Worm (Caenorhabditis elegans) whole organism, L4 larva: ENCODE results near the gene F44A2.7.

Source experiments
- D1046.2 ChIP-seq: fragments of 200-800 bp; sonication (Bioruptor generic); IDR thresholded peaks from 2 replicates; pipeline ENCODE4 v1.3.6; 2022; ENCODE audit warnings: missing genetic modification characterization, missing compliant biosample characterization
- F10B5.3 ChIP-seq: sonication (generic microtip); optimal IDR thresholded peaks from 2 replicates; lab custom pipeline; 2016; ENCODE audit warnings: mild to moderate bottlenecking, missing genetic modification characterization, missing compliant biosample characterization
- T20F7.1 ChIP-seq: fragments of 200-800 bp; sonication (Bioruptor generic); optimal IDR thresholded peaks from 2 replicates; lab custom pipeline; 2018; ENCODE audit warnings: mild to moderate bottlenecking, missing genetic modification characterization, missing compliant biosample characterization
- T26A8.4 ChIP-seq: fragments of 200-800 bp; sonication (Bioruptor generic); IDR thresholded peaks from 2 replicates; pipeline ENCODE4 v1.3.6; 2022; ENCODE audit warnings: missing genetic modification characterization, missing compliant biosample characterization
- Y105C5A.15 ChIP-seq: fragments of 200-800 bp; sonication (Bioruptor generic); IDR thresholded peaks from 2 replicates; pipeline ENCODE4 v1.3.6; 2022; ENCODE audit warnings: missing genetic modification characterization, missing compliant biosample characterization
- Y48G9A.11 ChIP-seq: fragments of 200-800 bp; sonication (Bioruptor generic); IDR thresholded peaks from 2 replicates; pipeline ENCODE4 v1.3.6; 2022; ENCODE audit warnings: missing genetic modification reagents, missing genetic modification characterization, missing compliant biosample characterization
- Y75B8A.6 ChIP-seq: fragments of 200-800 bp; sonication (Bioruptor generic); IDR thresholded peaks from 2 replicates; pipeline ENCODE4 v1.3.6; 2022; ENCODE audit warnings: missing genetic modification reagents, missing genetic modification characterization, missing compliant biosample characterization
- aha-1 ChIP-seq: fragments of 150-350 bp; peaks from one replicate; lab custom pipeline; 2014; ENCODE audit warnings: missing biosample characterization, missing genetic modification characterization
- ama-1 ChIP-seq: fragments of 150-350 bp; optimal IDR thresholded peaks from 2 replicates; lab custom pipeline; 2014; ENCODE audit warnings: inconsistent platforms, mixed read lengths
- arid-1 ChIP-seq: fragments of 200-800 bp; sonication (Bioruptor generic); conservative IDR thresholded peaks from 2 replicates; pipeline ENCODE4 v1.3.6; 2022; ENCODE audit warnings: missing genetic modification reagents, missing genetic modification characterization, missing compliant biosample characterization
- attf-4 ChIP-seq: sonication (generic microtip); optimal IDR thresholded peaks from 3 replicates; lab custom pipeline; 2017; ENCODE audit warnings: missing biosample characterization, missing genetic modification characterization
- ceh-20 ChIP-seq: fragments of 200-800 bp; sonication (Bioruptor generic); IDR thresholded peaks from 2 replicates; pipeline ENCODE4 v1.3.6; 2022; ENCODE audit warnings: missing genetic modification reagents, missing genetic modification characterization, missing compliant biosample characterization
- ceh-82 ChIP-seq: sonication (generic microtip); optimal IDR thresholded peaks from 2 replicates; lab custom pipeline; 2017; ENCODE audit warnings: missing biosample characterization, missing genetic modification characterization
- ctbp-1 ChIP-seq: fragments of 200-800 bp; sonication (Bioruptor generic); IDR thresholded peaks from 2 replicates; pipeline ENCODE4 v1.3.6; 2022; ENCODE audit warnings: missing genetic modification reagents, missing genetic modification characterization, missing compliant biosample characterization
- daf-19 ChIP-seq: fragments of 200-800 bp; sonication (Bioruptor generic); conservative IDR thresholded peaks from 2 replicates; pipeline ENCODE4 v1.3.6; 2022; ENCODE audit warnings: missing genetic modification characterization, missing compliant biosample characterization
- dmd-6 ChIP-seq: fragments of 200-800 bp; sonication (Bioruptor generic); IDR thresholded peaks from 2 replicates; pipeline ENCODE4 v1.3.6; 2022; ENCODE audit warnings: missing genetic modification reagents, missing genetic modification characterization, missing compliant biosample characterization
- dmd-9 ChIP-seq: fragments of 200-800 bp; sonication (Bioruptor generic); IDR thresholded peaks from 2 replicates; pipeline ENCODE4 v1.3.6; 2022; ENCODE audit warnings: missing genetic modification reagents, missing genetic modification characterization, missing compliant biosample characterization
- dve-1 ChIP-seq: sonication (generic microtip); optimal IDR thresholded peaks from 2 replicates; lab custom pipeline; 2017; ENCODE audit warnings: antibody characterized with exemption, mild to moderate bottlenecking, missing genetic modification characterization, missing compliant biosample characterization; ENCODE audit not compliant: insufficient read depth
- egl-27 ChIP-seq: sonication (generic microtip); optimal IDR thresholded peaks from 3 replicates; lab custom pipeline; 2017; ENCODE audit warnings: missing biosample characterization, missing genetic modification reagents, missing genetic modification characterization
- egl-43 ChIP-seq: fragments of 200-800 bp; sonication (Bioruptor generic); IDR thresholded peaks from 2 replicates; pipeline ENCODE4 v1.3.6; 2022; ENCODE audit warnings: missing genetic modification reagents, missing genetic modification characterization, missing compliant biosample characterization
- fos-1 ChIP-seq: fragments of 150-350 bp; optimal IDR thresholded peaks from 2 replicates; lab custom pipeline; 2014; ENCODE audit warnings: missing biosample characterization, missing genetic modification characterization
- hmg-1.1 ChIP-seq: fragments of 200-800 bp; sonication (Bioruptor generic); IDR thresholded peaks from 2 replicates; pipeline ENCODE4 v1.3.6; 2022; ENCODE audit warnings: missing genetic modification reagents, missing genetic modification characterization, missing compliant biosample characterization
- lim-7 ChIP-seq: fragments of 200-800 bp; sonication (Bioruptor generic); IDR thresholded peaks from 2 replicates; pipeline ENCODE4 v1.3.6; 2022; ENCODE audit warnings: missing genetic modification characterization, missing compliant biosample characterization
- lin-1 ChIP-seq: fragments of 200-800 bp; sonication (Bioruptor generic); IDR thresholded peaks from 2 replicates; pipeline ENCODE4 v1.3.6; 2022; ENCODE audit warnings: missing genetic modification reagents, missing genetic modification characterization, missing compliant biosample characterization
- lin-15B ChIP-seq: fragments of 150-350 bp; sonication (generic microtip); optimal IDR thresholded peaks from 3 replicates; lab custom pipeline; 2014; ENCODE audit warnings: missing biosample characterization, missing genetic modification characterization
- lin-29 ChIP-seq: fragments of 200-800 bp; sonication (Bioruptor generic); IDR thresholded peaks from 2 replicates; pipeline ENCODE4 v1.3.6; 2022; ENCODE audit warnings: missing genetic modification reagents, missing genetic modification characterization, missing compliant biosample characterization
- lin-38 ChIP-seq: fragments of 200-800 bp; sonication (Bioruptor generic); IDR thresholded peaks from 2 replicates; pipeline ENCODE4 v1.3.6; 2022; ENCODE audit warnings: missing genetic modification reagents, missing genetic modification characterization, missing compliant biosample characterization
- madf-9 ChIP-seq: fragments of 200-800 bp; sonication (Bioruptor generic); conservative IDR thresholded peaks from 2 replicates; pipeline ENCODE4 v1.3.6; 2022; ENCODE audit warnings: missing genetic modification reagents, missing genetic modification characterization, missing compliant biosample characterization
- mxl-2 ChIP-seq: fragments of 200-800 bp; sonication (Bioruptor generic); conservative IDR thresholded peaks from 2 replicates; pipeline ENCODE4 v1.3.6; 2022; ENCODE audit warnings: missing genetic modification reagents, missing genetic modification characterization, missing compliant biosample characterization
- nhr-102 ChIP-seq: sonication (generic microtip); optimal IDR thresholded peaks from 2 replicates; lab custom pipeline; 2016; ENCODE audit warnings: mild to moderate bottlenecking, missing genetic modification characterization, moderate library complexity, missing compliant biosample characterization
- nhr-28 ChIP-seq: fragments of 150-350 bp; optimal IDR thresholded peaks from 2 replicates; lab custom pipeline; 2014; ENCODE audit warnings: missing biosample characterization, missing genetic modification characterization
- nhr-42 ChIP-seq: fragments of 200-800 bp; sonication (Bioruptor generic); IDR thresholded peaks from 2 replicates; pipeline ENCODE4 v1.3.6; 2022; ENCODE audit warnings: missing genetic modification characterization, missing compliant biosample characterization
- pha-4 ChIP-seq, 2 experiments: fragments of 150-350 bp in 1 of 2; fragments of 200-800 bp in 1 of 2; sonication (Bioruptor generic) in 1 of 2; IDR thresholded peaks in 1 of 2; optimal IDR thresholded peaks in 1 of 2; 2 replicates each; pipeline versions ENCODE4 v1.3.6 to Lab custom; 2014 to 2022; ENCODE audit warnings: missing genetic modification characterization in 2 of 2, missing genetic modification reagents in 2 of 2, missing biosample characterization in 1 of 2, missing compliant biosample characterization in 1 of 2
- php-3 ChIP-seq: fragments of 200-800 bp; sonication (Bioruptor generic); IDR thresholded peaks from 2 replicates; pipeline ENCODE4 v1.3.6; 2022; ENCODE audit warnings: missing genetic modification reagents, missing genetic modification characterization, missing compliant biosample characterization
- saeg-2 ChIP-seq: fragments of 200-800 bp; sonication (Bioruptor generic); IDR thresholded peaks from 2 replicates; pipeline ENCODE4 v1.3.6; 2022; ENCODE audit warnings: missing genetic modification reagents, missing genetic modification characterization, missing compliant biosample characterization
- snpc-1.2 ChIP-seq: fragments of 200-800 bp; sonication (Bioruptor generic); IDR thresholded peaks from 2 replicates; pipeline ENCODE4 v1.3.6; 2022; ENCODE audit warnings: missing genetic modification reagents, missing genetic modification characterization, missing compliant biosample characterization
- spr-3 ChIP-seq: fragments of 200-800 bp; sonication (Bioruptor generic); optimal IDR thresholded peaks from 2 replicates; lab custom pipeline; 2018; ENCODE audit warnings: mild to moderate bottlenecking, missing genetic modification characterization, missing compliant biosample characterization
- tra-1 ChIP-seq: fragments of 200-800 bp; sonication (Bioruptor generic); IDR thresholded peaks from 2 replicates; pipeline ENCODE4 v1.3.6; 2022; ENCODE audit warnings: missing genetic modification reagents, missing genetic modification characterization, missing compliant biosample characterization
- unc-62 ChIP-seq, 3 experiments: fragments of 150-350 bp in 1 of 3; sonication (generic microtip); optimal IDR thresholded peaks in 2 of 3; peaks in 1 of 3; 1 replicate in 1 of 3; 2 replicates in 2 of 3; lab custom pipeline; 2014 to 2017; ENCODE audit warnings: missing biosample characterization in 3 of 3, missing genetic modification characterization in 3 of 3, missing genetic modification reagents in 3 of 3, missing genotype in 1 of 3
- vab-7 ChIP-seq: fragments of 200-800 bp; sonication (Bioruptor generic); IDR thresholded peaks from 2 replicates; pipeline ENCODE4 v1.3.6; 2022; ENCODE audit warnings: missing genetic modification reagents, missing genetic modification characterization, missing compliant biosample characterization
- zfp-2 ChIP-seq: sonication (generic microtip); optimal IDR thresholded peaks from 2 replicates; lab custom pipeline; 2016; ENCODE audit warnings: mild to moderate bottlenecking, missing genetic modification characterization, missing compliant biosample characterization
- zfp-3 ChIP-seq: fragments of 200-800 bp; sonication (Bioruptor generic); conservative IDR thresholded peaks from 2 replicates; pipeline ENCODE4 v1.3.6; 2022; ENCODE audit warnings: missing genetic modification reagents, missing genetic modification characterization, missing compliant biosample characterization
- zip-11 ChIP-seq: fragments of 200-800 bp; sonication (Bioruptor generic); IDR thresholded peaks from 2 replicates; pipeline ENCODE4 v1.3.6; 2022; ENCODE audit warnings: missing genetic modification characterization, missing compliant biosample characterization

F44A2.7 gene

DNA sequence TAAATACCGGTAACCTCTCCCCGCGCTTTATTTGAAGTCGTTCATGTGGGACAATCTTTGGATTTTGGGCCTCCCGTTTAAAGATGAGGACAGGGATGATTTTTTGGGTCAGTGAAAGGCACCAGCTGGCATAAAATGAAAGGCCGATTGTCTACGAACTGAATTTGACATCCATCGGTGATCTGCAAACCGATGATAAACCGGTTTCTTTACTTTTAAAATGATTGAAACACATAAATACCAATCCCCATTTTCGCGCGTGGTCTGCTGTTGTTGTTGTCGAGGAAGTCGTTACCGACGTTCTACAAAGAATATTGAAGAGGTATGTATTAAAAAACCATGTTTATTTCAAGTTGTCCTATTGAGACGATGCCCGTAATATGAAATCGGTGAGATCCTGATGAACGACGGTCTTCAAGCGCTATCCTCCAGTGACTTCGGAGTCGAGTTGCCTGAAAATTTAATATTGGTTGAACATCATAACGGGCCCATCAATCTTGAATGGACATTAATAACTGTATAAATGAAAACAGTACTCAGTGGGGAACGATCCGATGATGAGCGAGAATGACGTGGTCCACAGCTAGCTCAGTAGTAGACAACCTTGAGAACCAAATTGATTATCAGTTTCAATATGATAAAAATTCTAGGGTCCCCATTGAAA, 21.8 kb downstream of the F44A2.7 start:
- peak; percentile 9 for TF ChIP-seq dve-1 (tag; lab: Kevin White, UChicago)
- peak; percentile 79; the same call in 1 of the 2 replicates for TF ChIP-seq saeg-2 (GFP tag; lab: Robert Waterston, UW)
- TF ChIP-seq fos-1 (tag; lab: Kevin White, UChicago), result peak; percentile 37
- TF ChIP-seq Y105C5A.15, result 0 out of 2 replicates have a peak, but pooled peaks have one; percentile 9
- peak; percentile 64 for TF ChIP-seq ctbp-1 (GFP tag; lab: Robert Waterston, UW)
- peak; percentile 96 for TF ChIP-seq aha-1 (tag; lab: Kevin White, UChicago)
- no peak for TF ChIP-seq nhr-28 (tag; lab: Kevin White, UChicago)
- no peak for TF ChIP-seq nhr-102 (tag; lab: Kevin White, UChicago)
- TF ChIP-seq dmd-6, result peak; percentile 28; the same call in 1 of the 2 replicates
- TF ChIP-seq lin-1 (GFP tag; lab: Robert Waterston, UW), result peak; percentile 21
- TF ChIP-seq egl-27, result no peak
- no peak for TF ChIP-seq Y75B8A.6 (GFP tag; lab: Robert Waterston, UW)
- TF ChIP-seq snpc-1.2 (GFP tag; lab: Robert Waterston, UW), result peak; percentile 69
- TF ChIP-seq hmg-1.1, result peak; percentile 59
- 0 out of 2 replicates have a peak, but pooled peaks have one; percentile 33 for TF ChIP-seq zip-11 (GFP tag; lab: Robert Waterston, UW)
- TF ChIP-seq zfp-3 (GFP tag; lab: Robert Waterston, UW), result peak; percentile 84
- TF ChIP-seq lin-15B (tag; lab: Kevin White, UChicago), result no peak
- peak; percentile 56; the same call in 1 of the 2 replicates for TF ChIP-seq dmd-9 (GFP tag; lab: Robert Waterston, UW)
- TF ChIP-seq pha-4 (GFP tag; IDR thresholded peaks at IDR 0.05; lab: Robert Waterston, UW), result peak; percentile 58; the same call in 1 of the 2 replicates
- TF ChIP-seq pha-4 (tag; optimal IDR thresholded peaks at IDR 0.05; lab: Kevin White, UChicago), result no peak
- no peak for TF ChIP-seq F10B5.3 (tag; lab: Kevin White, UChicago)
- TF ChIP-seq lim-7 (GFP tag; lab: Robert Waterston, UW), result peak; percentile 69
- TF ChIP-seq Y48G9A.11, result peak; percentile 75
- TF ChIP-seq egl-43 (GFP tag; lab: Robert Waterston, UW), result peak; percentile 57
- no peak for TF ChIP-seq T20F7.1 (GFP tag; lab: Kevin White, UChicago)
- TF ChIP-seq arid-1 (GFP tag; lab: Robert Waterston, UW), result peak; percentile 48; the same call in 1 of the 2 replicates
- peak in 1 of 2 experiments; percentile 91 for TF ChIP-seq unc-62 (GFP tag; optimal IDR thresholded peaks at IDR 0.05 in 1 of 2; lab: Kevin White, UChicago)
- no peak for TF ChIP-seq unc-62 (tag; optimal IDR thresholded peaks at IDR 0.05; lab: Kevin White, UChicago)
- peak; percentile 77 for TF ChIP-seq lin-29
- TF ChIP-seq D1046.2, result peak; percentile 81
- TF ChIP-seq attf-4, result no peak
- peak; percentile 73 for TF ChIP-seq lin-38 (GFP tag; lab: Robert Waterston, UW)
- TF ChIP-seq T26A8.4 (GFP tag; lab: Robert Waterston, UW), result peak; percentile 91; the same call in 1 of the 2 replicates
- TF ChIP-seq ceh-20, result peak; percentile 67
- no peak for TF ChIP-seq ceh-82 (tag; lab: Kevin White, UChicago)
- TF ChIP-seq vab-7 (GFP tag; lab: Robert Waterston, UW), result peak; percentile 69
- no peak for TF ChIP-seq zfp-2 (tag; lab: Kevin White, UChicago)
- TF ChIP-seq ama-1 (lab: Kevin White, UChicago), result no peak
- TF ChIP-seq php-3 (GFP tag; lab: Robert Waterston, UW), result peak; percentile 52; the same call in 1 of the 2 replicates
- TF ChIP-seq nhr-42 (GFP tag; lab: Robert Waterston, UW), result peak; percentile 84
- TF ChIP-seq spr-3 (GFP tag; lab: Kevin White, UChicago), result no peak
- no peak for TF ChIP-seq mxl-2 (GFP tag; lab: Robert Waterston, UW)
- 0 out of 2 replicates have a peak, but pooled peaks have one; percentile 45 for TF ChIP-seq madf-9 (GFP tag; lab: Robert Waterston, UW)
- 0 out of 2 replicates have a peak, but pooled peaks have one; percentile 25 for TF ChIP-seq tra-1 (GFP tag; lab: Robert Waterston, UW)
- TF ChIP-seq daf-19 (GFP tag; lab: Robert Waterston, UW), result peak; percentile 80; the same call in 1 of the 2 replicates
